Fruit fly (Drosophila melanogaster) whole organism, pupa: Measurements from ENCODE around the gene SMC3.

Source experiments
- EcR ChIP-seq: fragments of 200-800 bp; sonication (Bioruptor generic); optimal IDR thresholded peaks from 3 replicates; lab custom pipeline; 2019; ENCODE audit warnings: missing biosample characterization, missing genetic modification characterization, mild to moderate bottlenecking, moderate library complexity, missing genetic modification reagents
- Ets98B ChIP-seq: fragments of 200-800 bp; sonication (Bioruptor generic); IDR thresholded peaks from 2 replicates; pipeline ENCODE4 v1.3.6; 2022; ENCODE audit warnings: missing biosample characterization, missing genetic modification characterization
- Pif1A ChIP-seq: fragments of 200-800 bp; sonication (Bioruptor generic); optimal IDR thresholded peaks from 3 replicates; lab custom pipeline; 2016; ENCODE audit warnings: missing biosample characterization, missing genetic modification characterization
- Snoo ChIP-seq: fragments of 200-800 bp; sonication (Bioruptor generic); optimal IDR thresholded peaks from 3 replicates; lab custom pipeline; 2017; ENCODE audit warnings: missing biosample characterization, mild to moderate bottlenecking, missing genetic modification characterization, inconsistent platforms

DNA sequence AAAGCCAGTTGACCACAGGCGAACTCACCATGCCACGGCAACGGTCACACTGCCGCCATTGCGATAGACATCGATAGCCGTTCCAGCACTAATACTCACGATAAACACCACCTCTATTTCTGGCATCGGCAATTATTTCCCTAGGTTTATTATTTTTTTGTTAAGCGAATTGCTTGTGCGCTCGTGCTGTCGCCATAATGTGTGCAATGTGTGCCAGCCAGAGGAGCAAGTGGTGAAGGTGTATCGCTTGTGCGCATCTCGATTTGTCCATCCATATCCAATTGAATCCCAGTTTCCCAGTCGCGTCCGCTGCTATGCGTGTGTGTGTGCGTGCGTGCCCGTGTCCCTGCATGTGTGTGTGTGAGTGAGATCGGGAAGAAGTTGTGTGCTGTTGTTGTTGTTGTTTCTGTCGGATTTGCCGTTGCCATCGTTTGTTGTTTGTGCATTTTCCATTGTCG lies 17.4 kb upstream of the SMC3 start, which contains the start of gene mbt:
- TF ChIP-seq EcR (GFP tag; lab: Kevin White, UChicago) (peak; percentile 21), Snoo (tag; lab: Kevin White, UChicago) (no peak), Ets98B (GFP tag; lab: Robert Waterston, UW) (no peak), Pif1A (no peak)
